Worm (Caenorhabditis elegans) whole organism, L2 larva: ENCODE results near the gene T22B7.7.

Experiments
- alr-1 ChIP-seq: fragments of 150-350 bp; optimal IDR thresholded peaks from 2 replicates; lab custom pipeline; 2014; ENCODE audit warnings: missing biosample characterization, missing genetic modification characterization
- crh-2 ChIP-seq: sonication (generic microtip); optimal IDR thresholded peaks from 2 replicates; lab custom pipeline; 2017; ENCODE audit warnings: missing biosample characterization, missing genetic modification characterization
- dmd-4 ChIP-seq: sonication (generic microtip); optimal IDR thresholded peaks from 2 replicates; lab custom pipeline; 2017; ENCODE audit warnings: missing biosample characterization, missing genetic modification characterization
- elt-1 ChIP-seq: fragments of 150-350 bp; optimal IDR thresholded peaks from 2 replicates; lab custom pipeline; 2014; ENCODE audit warnings: missing biosample characterization, missing genetic modification characterization
- lin-13 ChIP-seq: fragments of 150-350 bp; optimal IDR thresholded peaks from 2 replicates; lab custom pipeline; 2014; ENCODE audit warnings: missing biosample characterization, missing genetic modification reagents, missing genetic modification characterization
- lin-39 ChIP-seq: fragments of 150-350 bp; optimal IDR thresholded peaks from 2 replicates; lab custom pipeline; 2014; ENCODE audit warnings: missing biosample characterization, missing genetic modification reagents, missing genetic modification characterization
- nhr-11 ChIP-seq: fragments of 150-350 bp; optimal IDR thresholded peaks from 2 replicates; lab custom pipeline; 2014; ENCODE audit warnings: missing biosample characterization, missing genetic modification characterization
- nhr-77 ChIP-seq: fragments of 150-350 bp; optimal IDR thresholded peaks from 2 replicates; lab custom pipeline; 2014; ENCODE audit warnings: missing biosample characterization, missing genetic modification characterization
- snpc-4 ChIP-seq: fragments of 150-350 bp; optimal IDR thresholded peaks from 2 replicates; lab custom pipeline; 2014; ENCODE audit warnings: missing biosample characterization, missing genetic modification characterization
- ztf-4 ChIP-seq: fragments of 150-350 bp; optimal IDR thresholded peaks from 2 replicates; lab custom pipeline; 2014; ENCODE audit warnings: missing biosample characterization, missing genetic modification characterization

- TF ChIP-seq lin-39 (no peak), dmd-4 (tag; lab: Kevin White, UChicago) (no peak), alr-1 (tag; lab: Kevin White, UChicago) (no peak), nhr-11 (tag; lab: Kevin White, UChicago) (no peak), crh-2 (no peak), nhr-77 (tag; lab: Kevin White, UChicago) (no peak), snpc-4 (tag; lab: Kevin White, UChicago) (no peak), ztf-4 (no peak), elt-1 (tag; lab: Kevin White, UChicago) (no peak), lin-13 (GFP tag; lab: Kevin White, UChicago) (no peak)
These were observed 26.3 kb upstream of the T22B7.7 start, which contains the start of gene set-19 for ce11 chrX:5680125-5680524.
